Worm (Caenorhabditis elegans): ENCODE measurements around the gene chin-1.
A peak's percentile ranks its signal among the peaks of the same experiment; 100 is the strongest.
"Not testable (repeated sequence)": the region's sequence is repeated elsewhere in the genome, so short reads cannot be mapped to it uniquely, and the experiment has no call there.

Gene chin-1

ce11 chrIII:1009775-1010174 lies 27.2 kb downstream of the chin-1 start, which contains the start of gene clc-24 (continued):
- no peak for TF ChIP-seq ceh-27 (GFP tag; optimal IDR thresholded peaks at IDR 0.05)
- no peak for TF ChIP-seq ztf-28 (GFP tag; IDR thresholded peaks at IDR 0.05)
- TF ChIP-seq hmg-1.2 (GFP tag; IDR thresholded peaks at IDR 0.05): no peak
- peak; percentile 5 for TF ChIP-seq B0261.1 (tag; optimal IDR thresholded peaks at IDR 0.05)
- TF ChIP-seq hmg-20 (GFP tag; IDR thresholded peaks at IDR 0.05): no peak
- TF ChIP-seq zim-3 (tag; optimal IDR thresholded peaks at IDR 0.05): no peak
- TF ChIP-seq chd-7 (tag; optimal IDR thresholded peaks at IDR 0.05): no peak
- no peak for TF ChIP-seq B0019.2 (GFP tag; conservative IDR thresholded peaks at IDR 0.05)
- TF ChIP-seq K12H6.12 (tag; optimal IDR thresholded peaks at IDR 0.05): no peak

ce11 chrIII:1009034-1009433 lies 28.0 kb downstream of the chin-1 start:
- 0 out of 2 replicates have a peak, but pooled peaks have one; percentile 52 for TF ChIP-seq lin-26 (GFP tag; IDR thresholded peaks at IDR 0.05)
- peak; percentile 26 for TF ChIP-seq tbp1 (GFP tag; optimal IDR thresholded peaks at IDR 0.05)
- 0 out of 2 replicates have a peak, but pooled peaks have one; percentile 22 for TF ChIP-seq Y79H2A.3 (GFP tag; conservative IDR thresholded peaks at IDR 0.05)
- peak; percentile 38; the same call in 1 of the 2 replicates for TF ChIP-seq egrh-3 (GFP tag; IDR thresholded peaks at IDR 0.05)
- 0 out of 2 replicates have a peak, but pooled peaks have one; percentile 16 for TF ChIP-seq zfh-2 (GFP tag; conservative IDR thresholded peaks at IDR 0.05)
- TF ChIP-seq rpc-1 (optimal IDR thresholded peaks at IDR 0.05): not testable (repeated sequence)
- TF ChIP-seq rpc-1 (tag; optimal IDR thresholded peaks at IDR 0.05): peak; percentile 22

ce11 chrIII:1008091-1008490 lies 28.9 kb downstream of the chin-1 start, which contains the start of gene clc-27:
Gene clc-27 (plus strand): TSS chrIII:1008391.
- TF ChIP-seq F23B12.7 (tag; optimal IDR thresholded peaks at IDR 0.05; ENCODE audit: insufficient read depth) (no peak), attf-5 (GFP tag; optimal IDR thresholded peaks at IDR 0.05) (no peak)

ce11 chrIII:1007143-1007905 lies 29.7 kb downstream of the chin-1 start:
- peak; percentile 72 for TF ChIP-seq tbp1 (GFP tag; optimal IDR thresholded peaks at IDR 0.05)
- peak; percentile 5 for TF ChIP-seq lsl-1 (GFP tag; optimal IDR thresholded peaks at IDR 0.05)
- no peak for TF ChIP-seq attf-6 (GFP tag; IDR thresholded peaks at IDR 0.05)
- TF ChIP-seq ceh-100 (GFP tag; IDR thresholded peaks at IDR 0.05): no peak
- TF ChIP-seq K11D2.4 (GFP tag; IDR thresholded peaks at IDR 0.05): no peak
- no peak for TF ChIP-seq rpc-1 (optimal IDR thresholded peaks at IDR 0.05)
- peak; percentile 40 for TF ChIP-seq rpc-1 (tag; optimal IDR thresholded peaks at IDR 0.05)
- peak; percentile 39; the same call in 1 of the 2 replicates for TF ChIP-seq D2030.7 (GFP tag; IDR thresholded peaks at IDR 0.05)
- TF ChIP-seq zfh-2 (GFP tag; conservative IDR thresholded peaks at IDR 0.05): 0 out of 2 replicates have a peak, but pooled peaks have one; percentile 46

ce11 chrIII:1006206-1006605 lies 30.8 kb downstream of the chin-1 start:
- TF ChIP-seq rpc-1 (optimal IDR thresholded peaks at IDR 0.05): not testable (repeated sequence)
- TF ChIP-seq rpc-1 (tag; optimal IDR thresholded peaks at IDR 0.05) (peak; percentile 47), egrh-3 (GFP tag; IDR thresholded peaks at IDR 0.05) (peak; percentile 72), tbp1 (GFP tag; optimal IDR thresholded peaks at IDR 0.05) (peak; percentile 62)

- peak; percentile 57; the same call in 1 of the 2 replicates for TF ChIP-seq cebp-1 (GFP tag; IDR thresholded peaks at IDR 0.05)
- peak; percentile 92 for TF ChIP-seq cebp-1 (tag; optimal IDR thresholded peaks at IDR 0.05)
- TF ChIP-seq ceh-58 (GFP tag; IDR thresholded peaks at IDR 0.05): no peak
- no peak for TF ChIP-seq gei-17 (GFP tag; optimal IDR thresholded peaks at IDR 0.05)
- TF ChIP-seq rec-8 (tag; optimal IDR thresholded peaks at IDR 0.05): no peak
- no peak for TF ChIP-seq aptf-3 (GFP tag; IDR thresholded peaks at IDR 0.05)
Measured at ce11 chrIII:1004464-1004863, 32.5 kb downstream of the chin-1 start.

All from whole organism, young adult.